Fruit fly (Drosophila melanogaster) whole organism, wandering third instar larva: Measurements from ENCODE around the gene tweek.

Experiments
- CG32264 ChIP-seq: fragments of 200-800 bp; sonication (Bioruptor generic); optimal IDR thresholded peaks from 2 replicates; lab custom pipeline; 2016; ENCODE audit warnings: missing biosample characterization, missing genetic modification characterization
- HLH106 ChIP-seq: fragments of 200-800 bp; optimal IDR thresholded peaks from 3 replicates; lab custom pipeline; 2019; ENCODE audit warnings: missing biosample characterization, mild to moderate bottlenecking, missing genetic modification characterization, moderate library complexity
- N ChIP-seq: fragments of >200 bp; optimal IDR thresholded peaks from 2 replicates; lab custom pipeline; 2018; ENCODE audit warnings: missing biosample characterization, missing external identifiers, missing genetic modification characterization
- OdsH ChIP-seq: fragments of 200-800 bp; sonication (Bioruptor generic); optimal IDR thresholded peaks from 2 replicates; lab custom pipeline; 2016; ENCODE audit warnings: missing biosample characterization, mild to moderate bottlenecking, missing genetic modification characterization
- brk ChIP-seq: fragments of 200-800 bp; sonication (Bioruptor generic); optimal IDR thresholded peaks from 2 replicates; lab custom pipeline; 2016; ENCODE audit warnings: missing biosample characterization, mild to moderate bottlenecking, missing genetic modification characterization
- dl ChIP-seq, 2 experiments: fragments of 175-275, 200-275 bp in 1 of 2; fragments of 200-275 bp in 1 of 2; sonication (Bioruptor generic); optimal IDR thresholded peaks; lab custom pipeline; 2018; ENCODE audit warnings: mild to moderate bottlenecking in 2 of 2, missing biosample characterization in 2 of 2, missing genetic modification characterization in 2 of 2, moderate library complexity in 2 of 2; ENCODE audit not compliant: partially characterized antibody in 2 of 2, insufficient read depth in 1 of 2
- ey ChIP-seq: fragments of 200-800 bp; sonication (Bioruptor generic); optimal IDR thresholded peaks from 2 replicates; lab custom pipeline; 2016; ENCODE audit warnings: missing biosample characterization, missing genetic modification characterization
- foxo ChIP-seq, 2 experiments: fragments of 200-800 bp; sonication (Bioruptor generic); optimal IDR thresholded peaks; 2 replicates in 1 of 2; 3 replicates in 1 of 2; lab custom pipeline; 2016 to 2017; ENCODE audit warnings: missing biosample characterization in 2 of 2, missing genetic modification characterization in 2 of 2
- psq ChIP-seq: fragments of 200-800 bp; sonication (Bioruptor generic); optimal IDR thresholded peaks from 3 replicates; lab custom pipeline; 2017; ENCODE audit warnings: missing biosample characterization, mild to moderate bottlenecking, missing genetic modification characterization, moderate library complexity
- sv ChIP-seq: fragments of 200-800 bp; sonication (Bioruptor generic); optimal IDR thresholded peaks from 3 replicates; lab custom pipeline; 2016; ENCODE audit warnings: missing biosample characterization, missing genetic modification characterization

DNA sequence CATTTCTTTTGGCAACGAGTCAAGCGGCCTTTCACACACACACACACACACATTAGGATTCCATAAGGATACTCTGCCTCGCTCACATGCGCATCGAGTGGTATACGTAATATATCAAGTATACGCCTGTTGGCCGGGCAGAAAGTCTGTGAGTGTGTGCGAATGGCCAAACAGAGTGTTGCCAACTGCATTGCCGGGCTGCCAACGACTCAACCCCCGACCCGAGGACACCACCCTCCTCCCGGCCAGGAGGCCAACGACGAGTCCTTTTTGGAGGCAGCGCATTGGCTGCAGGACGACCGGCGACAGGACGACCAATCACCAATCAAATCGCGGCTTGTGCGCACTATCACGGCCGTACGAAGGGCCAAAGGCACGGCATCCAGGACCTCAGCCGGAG lies 10.6 kb upstream of the tweek start:
- TF ChIP-seq psq (GFP tag; lab: Kevin White, UChicago) (no peak), HLH106 (tag; lab: Kevin White, UChicago) (no peak), dl (GFP tag; optimal IDR thresholded peaks at IDR 0.05; lab: Kevin White, UChicago; ENCODE audit: insufficient read depth in 1 of 2, partially characterized antibody in 2 of 2) (no peak), sv (GFP tag; lab: Kevin White, UChicago) (no peak), CG32264 (GFP tag; lab: Kevin White, UChicago) (no peak), OdsH (no peak), foxo (GFP tag; optimal IDR thresholded peaks at IDR 0.05; lab: Kevin White, UChicago) (no peak), brk (GFP tag; lab: Kevin White, UChicago) (no peak), ey (GFP tag; lab: Kevin White, UChicago) (no peak), N (no peak)
